Worm (Caenorhabditis elegans) whole organism, mixed stage, embryonic: ENCODE data around the gene F21C10.7.

Experiments used
- M03D4.4 ChIP-seq: sonication (generic microtip); optimal IDR thresholded peaks from 2 replicates; lab custom pipeline; 2017; ENCODE audit warnings: mild to moderate bottlenecking, missing genetic modification characterization, missing compliant biosample characterization
- bed-3 ChIP-seq: fragments of 200-800 bp; sonication (Bioruptor generic); optimal IDR thresholded peaks from 3 replicates; lab custom pipeline; 2018; ENCODE audit warnings: mild to moderate bottlenecking, missing genetic modification characterization, moderate library complexity, missing compliant biosample characterization
- blmp-1 ChIP-seq: fragments of 150-350 bp; optimal IDR thresholded peaks from 2 replicates; lab custom pipeline; 2014; ENCODE audit warnings: missing biosample characterization, missing genetic modification characterization
- ceh-43 ChIP-seq: fragments of 200-800 bp; sonication (Bioruptor generic); optimal IDR thresholded peaks from 2 replicates; lab custom pipeline; 2018; ENCODE audit warnings: mild to moderate bottlenecking, missing genetic modification characterization, moderate library complexity, missing compliant biosample characterization
- ceh-83 ChIP-seq: fragments of 200-800 bp; sonication (Bioruptor generic); optimal IDR thresholded peaks from 2 replicates; lab custom pipeline; 2018; ENCODE audit warnings: mild to moderate bottlenecking, missing genetic modification characterization, missing compliant biosample characterization
- ces-1 ChIP-seq: fragments of 150-350 bp; optimal IDR thresholded peaks from 2 replicates; lab custom pipeline; 2014; ENCODE audit warnings: missing biosample characterization, missing genetic modification reagents, missing genetic modification characterization
- cnd-1 ChIP-seq: fragments of 200-800 bp; sonication (Bioruptor generic); optimal IDR thresholded peaks from 2 replicates; lab custom pipeline; 2018; ENCODE audit warnings: mild to moderate bottlenecking, missing genetic modification characterization, missing compliant biosample characterization
- drap-1 ChIP-seq: fragments of 200-800 bp; sonication (Bioruptor generic); optimal IDR thresholded peaks from 3 replicates; lab custom pipeline; 2018; ENCODE audit warnings: mild to moderate bottlenecking, missing genetic modification characterization, missing compliant biosample characterization
- elt-1 ChIP-seq: sonication (generic microtip); optimal IDR thresholded peaks from 2 replicates; lab custom pipeline; 2017; ENCODE audit warnings: missing genetic modification characterization, mild to moderate bottlenecking, missing compliant biosample characterization, antibody characterized with exemption, moderate library complexity, borderline replicate concordance; ENCODE audit not compliant: insufficient read depth
- elt-3 ChIP-seq: fragments of 150-350 bp; optimal IDR thresholded peaks from 2 replicates; lab custom pipeline; 2014; ENCODE audit warnings: missing biosample characterization, missing genetic modification characterization
- flh-1 ChIP-seq: fragments of 200-800 bp; sonication (Bioruptor generic); optimal IDR thresholded peaks from 2 replicates; lab custom pipeline; 2018; ENCODE audit warnings: mild to moderate bottlenecking, missing genetic modification characterization, moderate library complexity, missing compliant biosample characterization
- ham-2 ChIP-seq: fragments of 200-800 bp; sonication (Bioruptor generic); optimal IDR thresholded peaks from 2 replicates; lab custom pipeline; 2018; ENCODE audit warnings: mild to moderate bottlenecking, missing genetic modification characterization, missing compliant biosample characterization
- hlh-1 ChIP-seq: fragments of 150-350 bp; optimal IDR thresholded peaks from 2 replicates; lab custom pipeline; 2014; ENCODE audit warnings: missing biosample characterization, missing genetic modification reagents, missing genetic modification characterization
- lin-32 ChIP-seq: fragments of 200-800 bp; sonication (Bioruptor generic); optimal IDR thresholded peaks from 2 replicates; lab custom pipeline; 2018; ENCODE audit warnings: mild to moderate bottlenecking, missing genetic modification characterization, missing compliant biosample characterization
- mab-5 ChIP-seq: fragments of 150-350 bp; optimal IDR thresholded peaks from 2 replicates; lab custom pipeline; 2014; ENCODE audit warnings: missing biosample characterization, missing genetic modification characterization
- mep-1 ChIP-seq: fragments of 150-350 bp; optimal IDR thresholded peaks from 2 replicates; lab custom pipeline; 2017; ENCODE audit warnings: missing biosample characterization, missing genetic modification reagents, missing genetic modification characterization, inconsistent platforms
- nhr-12 ChIP-seq: fragments of 150-350 bp; optimal IDR thresholded peaks from 2 replicates; lab custom pipeline; 2014; ENCODE audit warnings: missing biosample characterization, missing genetic modification characterization
- nhr-2 ChIP-seq: fragments of 150-350 bp; optimal IDR thresholded peaks from 2 replicates; lab custom pipeline; 2014; ENCODE audit warnings: missing biosample characterization, missing genetic modification characterization
- nhr-237 ChIP-seq: fragments of 150-350 bp; optimal IDR thresholded peaks from 2 replicates; lab custom pipeline; 2014; ENCODE audit warnings: missing biosample characterization, missing genetic modification characterization
- nhr-28 ChIP-seq: fragments of 150-350 bp; optimal IDR thresholded peaks from 2 replicates; lab custom pipeline; 2014; ENCODE audit warnings: missing biosample characterization, missing genetic modification characterization
- nhr-76 ChIP-seq: sonication (generic microtip); optimal IDR thresholded peaks from 2 replicates; lab custom pipeline; 2017; ENCODE audit warnings: missing biosample characterization, missing genetic modification characterization
- snpc-4 ChIP-seq: fragments of 150-350 bp; optimal IDR thresholded peaks from 2 replicates; lab custom pipeline; 2014; ENCODE audit warnings: missing biosample characterization, missing genetic modification characterization
- tbx-8 ChIP-seq: fragments of 200-800 bp; sonication (Bioruptor generic); optimal IDR thresholded peaks from 2 replicates; lab custom pipeline; 2018; ENCODE audit warnings: mild to moderate bottlenecking, missing genetic modification characterization, moderate library complexity, missing compliant biosample characterization
- unc-120 ChIP-seq: sonication (generic microtip); optimal IDR thresholded peaks from 2 replicates; lab custom pipeline; 2017; ENCODE audit warnings: missing genetic modification characterization, missing compliant biosample characterization; ENCODE audit not compliant: poor library complexity, severe bottlenecking
- unc-39 ChIP-seq: fragments of 150-350 bp; optimal IDR thresholded peaks from 2 replicates; lab custom pipeline; 2014; ENCODE audit warnings: missing biosample characterization, missing genetic modification characterization
- unc-62 ChIP-seq: fragments of 150-350 bp; optimal IDR thresholded peaks from 2 replicates; lab custom pipeline; 2014; ENCODE audit warnings: missing biosample characterization, missing genetic modification reagents, missing genetic modification characterization
- zip-8 ChIP-seq: fragments of 150-350 bp; optimal IDR thresholded peaks from 2 replicates; lab custom pipeline; 2014; ENCODE audit warnings: missing biosample characterization, missing genetic modification characterization
- ztf-11 ChIP-seq: fragments of 150-350 bp; optimal IDR thresholded peaks from 2 replicates; lab custom pipeline; 2014; ENCODE audit warnings: missing biosample characterization, missing genetic modification characterization

F21C10.7 gene

DNA sequence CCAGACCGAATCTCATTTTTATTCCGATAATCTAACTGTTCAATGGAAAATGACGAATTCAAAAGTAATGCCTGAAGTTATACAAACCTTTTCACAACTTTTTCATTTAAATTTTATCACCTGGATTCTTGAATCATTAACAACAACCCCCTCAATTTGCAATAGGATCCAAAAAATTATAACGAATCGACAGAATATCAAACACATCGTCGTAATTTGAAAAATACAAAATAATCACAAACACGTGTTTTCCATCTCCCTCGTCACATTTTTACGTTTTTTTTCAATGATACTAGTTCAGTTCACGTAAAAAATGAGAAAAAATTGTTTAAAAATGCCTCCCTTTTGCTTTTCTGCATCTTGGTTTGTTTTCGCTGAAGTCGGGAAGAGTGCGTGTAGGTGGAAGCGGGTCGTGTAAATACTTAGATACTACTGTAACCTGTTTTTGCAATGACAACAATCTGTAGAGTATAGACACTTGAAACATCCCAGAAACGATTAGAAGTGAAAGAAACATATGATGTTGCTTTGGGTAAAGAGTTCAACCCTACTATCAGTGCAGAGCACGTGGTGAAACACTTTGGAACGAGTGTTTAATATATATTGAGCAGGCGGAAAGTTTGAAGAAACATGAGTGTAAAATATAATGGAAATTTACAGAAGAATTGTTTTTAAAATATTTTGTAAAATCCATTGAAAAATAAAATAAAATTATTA lies 39.1 kb upstream of the F21C10.7 start, which contains the start of gene oac-50:
Gene oac-50 (minus strand): TSS at position 219 of the 717 bp plus-strand sequence.
- TF ChIP-seq nhr-12 (tag; lab: Kevin White, UChicago) (no peak), bed-3 (no peak), unc-39 (no peak), nhr-237 (tag; lab: Kevin White, UChicago) (no peak), nhr-2 (tag; lab: Kevin White, UChicago) (no peak), elt-3 (tag; lab: Kevin White, UChicago) (no peak)

DNA sequence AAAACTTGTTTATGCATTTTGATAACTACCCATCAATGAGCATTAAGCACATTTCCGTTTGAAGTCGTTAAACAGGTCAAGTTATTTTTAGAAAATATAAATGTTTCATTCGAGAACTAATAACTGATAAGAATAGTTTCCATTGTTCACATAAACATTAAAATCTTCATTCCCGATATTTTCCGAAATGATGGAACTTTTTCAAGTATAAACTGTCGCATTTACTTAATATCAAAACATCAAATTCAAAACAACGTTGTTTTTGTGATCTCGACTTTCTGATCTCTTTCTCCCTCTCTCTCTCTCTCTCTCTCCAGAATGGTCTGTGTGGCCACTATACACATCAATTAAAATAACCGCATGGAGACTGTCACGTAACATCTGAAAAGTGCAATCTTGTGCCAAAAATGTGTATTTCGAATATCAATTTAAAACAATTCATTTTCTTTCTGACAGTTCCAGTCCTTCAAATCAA lies 38.2 kb upstream of the F21C10.7 start:
- TF ChIP-seq lin-32 (no peak), blmp-1 (tag; lab: Kevin White, UChicago) (no peak), nhr-28 (tag; lab: Kevin White, UChicago) (no peak), bed-3 (no peak)

DNA sequence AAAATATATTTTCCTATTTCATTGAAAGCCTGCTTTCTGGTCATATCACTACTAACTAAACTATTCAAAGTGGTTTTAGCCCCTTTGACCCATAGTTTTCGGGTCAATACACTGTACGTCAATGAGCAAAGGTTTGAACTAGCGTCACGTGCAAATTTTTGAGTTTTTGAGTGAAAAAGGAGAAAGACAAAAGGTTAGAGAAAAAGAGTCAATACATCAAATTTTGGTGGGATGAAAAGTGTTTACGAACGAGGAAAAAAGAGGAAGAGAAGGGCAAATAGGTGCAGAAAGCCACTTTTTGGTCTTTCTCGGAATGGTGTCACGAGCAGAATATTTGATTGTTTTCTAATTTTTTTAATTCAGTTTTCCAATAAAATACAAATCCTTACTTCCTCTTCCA lies 36.7 kb upstream of the F21C10.7 start:
- TF ChIP-seq unc-62 (GFP tag; lab: Kevin White, UChicago) (no peak), nhr-76 (tag; lab: Kevin White, UChicago) (no peak), nhr-12 (tag; lab: Kevin White, UChicago) (no peak), mep-1 (tag; lab: Kevin White, UChicago) (no peak), tbx-8 (GFP tag; lab: Kevin White, UChicago) (no peak)

DNA sequence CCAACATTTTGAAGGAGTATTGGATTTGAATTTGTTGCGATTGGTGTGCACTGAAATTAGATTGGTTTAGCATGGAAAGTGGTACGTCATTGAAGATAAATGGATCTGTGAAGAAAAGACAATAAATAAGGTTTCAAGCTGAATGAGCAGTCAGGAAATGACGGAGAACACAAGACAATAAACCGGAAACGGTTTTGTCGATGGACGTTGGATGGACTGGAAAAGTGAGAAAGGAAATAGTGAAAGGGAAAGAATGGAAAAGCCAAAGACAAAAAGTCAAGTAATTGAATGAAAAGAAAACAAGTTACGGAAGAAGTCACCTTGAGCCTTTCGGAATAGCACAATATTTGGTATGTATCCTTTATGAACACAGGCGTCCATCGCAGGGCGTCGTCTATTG lies 36.3 kb upstream of the F21C10.7 start, which contains the start of gene T27E4.7:
Gene T27E4.7 (minus strand): TSS at position 50 of the 400 bp plus-strand sequence.
- TF ChIP-seq cnd-1 (tag; lab: Kevin White, UChicago) (no peak), elt-3 (tag; lab: Kevin White, UChicago) (no peak), zip-8 (tag; lab: Kevin White, UChicago) (no peak), nhr-237 (tag; lab: Kevin White, UChicago) (no peak), tbx-8 (GFP tag; lab: Kevin White, UChicago) (no peak), flh-1 (GFP tag; lab: Kevin White, UChicago) (no peak), unc-120 (tag; lab: Kevin White, UChicago) (no peak), nhr-2 (tag; lab: Kevin White, UChicago) (no peak)

DNA sequence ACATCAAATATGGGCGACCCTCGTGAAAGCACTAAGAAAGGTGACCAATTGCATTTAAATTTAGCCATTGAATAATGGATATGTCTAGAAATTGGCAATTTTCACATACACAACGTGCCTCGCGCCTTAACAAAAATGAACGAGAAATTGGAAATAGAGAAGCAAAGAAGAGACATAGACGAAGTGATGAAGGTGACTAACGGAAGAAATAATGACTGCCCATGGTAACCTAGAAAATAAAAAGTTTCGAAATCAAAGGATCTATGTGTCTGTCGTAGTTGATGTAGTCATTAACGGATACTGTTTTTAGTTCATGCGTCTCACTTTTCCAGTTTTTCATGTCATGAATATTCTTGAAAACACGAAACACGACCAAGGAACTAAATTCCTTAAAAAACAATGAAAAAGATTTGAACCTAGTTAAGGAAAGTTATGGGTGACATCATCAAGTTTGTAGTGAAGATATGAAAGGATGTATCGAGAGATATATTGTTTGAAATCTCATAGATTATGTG lies 34.4 kb upstream of the F21C10.7 start:
- TF ChIP-seq drap-1 (GFP tag; lab: Kevin White, UChicago) (no peak), elt-3 (tag; lab: Kevin White, UChicago) (no peak), unc-39 (no peak), ces-1 (GFP tag; lab: Kevin White, UChicago) (no peak), ceh-43 (GFP tag; lab: Kevin White, UChicago) (no peak), bed-3 (no peak), tbx-8 (GFP tag; lab: Kevin White, UChicago) (no peak), nhr-237 (tag; lab: Kevin White, UChicago) (no peak), mab-5 (no peak), M03D4.4 (no peak)

DNA sequence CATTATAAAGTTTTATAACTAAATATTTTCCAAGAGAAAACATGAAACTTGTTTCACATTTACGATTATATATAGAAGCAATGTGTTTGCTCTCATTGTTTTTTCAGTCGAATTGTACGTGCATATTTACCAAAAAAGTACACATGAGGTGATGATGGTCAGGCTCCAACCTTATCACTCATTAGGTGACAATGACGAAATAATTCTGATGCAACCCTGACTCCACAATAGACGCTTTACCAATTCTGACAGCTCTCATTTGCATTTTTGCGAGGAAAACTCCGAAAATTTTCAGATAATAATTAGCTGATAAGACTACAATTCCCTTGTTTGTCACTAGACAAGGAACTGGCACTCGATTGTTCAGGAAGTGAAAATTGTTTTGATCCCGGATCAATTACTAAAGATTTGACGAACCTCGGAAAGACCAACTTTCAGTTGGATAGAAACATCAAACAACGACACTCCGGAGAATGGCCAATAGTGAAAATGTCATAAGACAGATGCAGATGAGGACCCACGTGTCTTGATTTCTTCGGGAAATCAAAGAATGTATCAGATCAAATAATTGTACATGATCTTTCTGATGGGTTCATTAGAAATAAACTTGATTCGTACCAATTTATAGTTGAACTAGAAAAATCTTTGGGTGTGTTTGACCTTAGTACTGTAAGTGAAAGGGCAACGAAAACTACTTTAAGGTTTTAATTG lies 33.6 kb upstream of the F21C10.7 start:
- TF ChIP-seq elt-3 (tag; lab: Kevin White, UChicago) (no peak), unc-39 (no peak), flh-1 (GFP tag; lab: Kevin White, UChicago) (no peak), snpc-4 (tag; lab: Kevin White, UChicago) (no peak), ces-1 (GFP tag; lab: Kevin White, UChicago) (no peak), nhr-76 (tag; lab: Kevin White, UChicago) (no peak), elt-1 (tag; lab: Kevin White, UChicago) (no peak), nhr-28 (tag; lab: Kevin White, UChicago) (no peak), ham-2 (GFP tag; lab: Kevin White, UChicago) (no peak), ceh-83 (no peak), zip-8 (tag; lab: Kevin White, UChicago) (no peak), nhr-237 (tag; lab: Kevin White, UChicago) (no peak), unc-120 (tag; lab: Kevin White, UChicago) (no peak), unc-62 (GFP tag; lab: Kevin White, UChicago) (no peak), hlh-1 (tag; lab: Kevin White, UChicago) (no peak), cnd-1 (tag; lab: Kevin White, UChicago) (no peak), mep-1 (tag; lab: Kevin White, UChicago) (no peak), ztf-11 (tag; lab: Kevin White, UChicago) (no peak), blmp-1 (tag; lab: Kevin White, UChicago) (no peak), tbx-8 (GFP tag; lab: Kevin White, UChicago) (no peak)
- TF ChIP-seq, all 35 proteins: peak for 0
